Worm (Caenorhabditis elegans) whole organism, L4 larva: Measurements from ENCODE around the gene nhr-226.

Experiments
- F10B5.3 ChIP-seq: sonication (generic microtip); optimal IDR thresholded peaks from 2 replicates; lab custom pipeline; 2016; ENCODE audit warnings: mild to moderate bottlenecking, missing genetic modification characterization, missing compliant biosample characterization
- Y5F2A.4 ChIP-seq: fragments of 200-800 bp; sonication (Bioruptor generic); optimal IDR thresholded peaks from 2 replicates; lab custom pipeline; 2018; ENCODE audit warnings: mild to moderate bottlenecking, missing genetic modification characterization, missing compliant biosample characterization
- ces-1 ChIP-seq: fragments of 150-350 bp; sonication (generic microtip); optimal IDR thresholded peaks from 4 replicates; lab custom pipeline; 2014; ENCODE audit warnings: missing biosample characterization, missing genetic modification reagents, missing genetic modification characterization
- mdl-1 ChIP-seq, 2 experiments: fragments of 150-350 bp in 1 of 2; sonication (generic microtip) in 1 of 2; optimal IDR thresholded peaks; 2 replicates each; lab custom pipeline; 2014 to 2017; ENCODE audit warnings: missing biosample characterization in 2 of 2, missing genetic modification characterization in 2 of 2
- nhr-77 ChIP-seq: fragments of 150-350 bp; optimal IDR thresholded peaks from 2 replicates; lab custom pipeline; 2014; ENCODE audit warnings: missing biosample characterization, missing genetic modification characterization
- skn-1 ChIP-seq: fragments of 150-350 bp; optimal IDR thresholded peaks from 2 replicates; lab custom pipeline; 2014; ENCODE audit warnings: missing biosample characterization, missing genetic modification characterization
- snpc-4 ChIP-seq: fragments of 150-350 bp; optimal IDR thresholded peaks from 2 replicates; lab custom pipeline; 2014; ENCODE audit warnings: missing biosample characterization, missing genetic modification characterization
- spr-3 ChIP-seq: fragments of 200-800 bp; sonication (Bioruptor generic); optimal IDR thresholded peaks from 2 replicates; lab custom pipeline; 2018; ENCODE audit warnings: mild to moderate bottlenecking, missing genetic modification characterization, missing compliant biosample characterization
- unc-39 ChIP-seq: sonication (generic microtip); optimal IDR thresholded peaks from 2 replicates; lab custom pipeline; 2017; ENCODE audit warnings: missing biosample characterization, missing genetic modification characterization
- unc-62 ChIP-seq, 3 experiments: fragments of 150-350 bp in 1 of 3; sonication (generic microtip); optimal IDR thresholded peaks in 2 of 3; peaks in 1 of 3; 1 replicate in 1 of 3; 2 replicates in 2 of 3; lab custom pipeline; 2014 to 2017; ENCODE audit warnings: missing biosample characterization in 3 of 3, missing genetic modification characterization in 3 of 3, missing genetic modification reagents in 3 of 3, missing genotype in 1 of 3
- ztf-11 ChIP-seq: fragments of 150-350 bp; optimal IDR thresholded peaks from 2 replicates; lab custom pipeline; 2014; ENCODE audit warnings: missing biosample characterization, missing genetic modification characterization

- TF ChIP-seq nhr-77 (tag; lab: Kevin White, UChicago) (no peak), ztf-11 (tag; lab: Kevin White, UChicago) (no peak), Y5F2A.4 (GFP tag; lab: Kevin White, UChicago) (no peak), unc-62 (GFP tag; optimal IDR thresholded peaks at IDR 0.05 in 1 of 2; lab: Kevin White, UChicago) (peak in 1 of 2 experiments; percentile 69), unc-62 (tag; optimal IDR thresholded peaks at IDR 0.05; lab: Kevin White, UChicago) (no peak), skn-1 (no peak), F10B5.3 (no peak), snpc-4 (no peak), spr-3 (GFP tag; lab: Kevin White, UChicago) (no peak), mdl-1 (tag; optimal IDR thresholded peaks at IDR 0.05; lab: Kevin White, UChicago) (no peak), ces-1 (GFP tag; lab: Kevin White, UChicago) (no peak), unc-39 (tag; lab: Kevin White, UChicago) (no peak)
Observed at ce11 chrV:2278543-2278942, 16.1 kb upstream of the nhr-226 start, which contains the start of gene fbxa-137.
